Worm (Caenorhabditis elegans) whole organism, L2 larva: ENCODE results near the gene bmy-1.

ENCODE experiments used
- C34F6.9 ChIP-seq: fragments of 150-350 bp; optimal IDR thresholded peaks from 2 replicates; lab custom pipeline; 2014; ENCODE audit warnings: missing biosample characterization, missing genetic modification characterization
- F13H6.1 ChIP-seq: sonication (generic microtip); optimal IDR thresholded peaks from 2 replicates; lab custom pipeline; 2016; ENCODE audit warnings: missing genetic modification characterization, missing compliant biosample characterization
- R02D3.7 ChIP-seq: fragments of 150-350 bp; optimal IDR thresholded peaks from 2 replicates; lab custom pipeline; 2014; ENCODE audit warnings: missing biosample characterization, missing genetic modification characterization
- Y55F3AM.14 ChIP-seq: fragments of 200-800 bp; sonication (Bioruptor generic); optimal IDR thresholded peaks from 2 replicates; lab custom pipeline; 2018; ENCODE audit warnings: mild to moderate bottlenecking, missing genetic modification characterization, missing compliant biosample characterization
- ZK546.5 ChIP-seq: sonication (generic microtip); optimal IDR thresholded peaks from 2 replicates; lab custom pipeline; 2017; ENCODE audit warnings: missing biosample characterization, missing genetic modification characterization
- alr-1 ChIP-seq: fragments of 150-350 bp; optimal IDR thresholded peaks from 2 replicates; lab custom pipeline; 2014; ENCODE audit warnings: missing biosample characterization, missing genetic modification characterization
- aly-2 ChIP-seq: fragments of 150-350 bp; optimal IDR thresholded peaks from 2 replicates; lab custom pipeline; 2014; ENCODE audit warnings: missing biosample characterization, missing genetic modification characterization
- ama-1 ChIP-seq: fragments of 150-350 bp; optimal IDR thresholded peaks from 2 replicates; lab custom pipeline; 2018; ENCODE audit warnings: inconsistent platforms
- blmp-1 ChIP-seq: sonication (generic microtip); optimal IDR thresholded peaks from 2 replicates; lab custom pipeline; 2017; ENCODE audit warnings: missing genetic modification characterization, mild to moderate bottlenecking, missing compliant biosample characterization, antibody characterized with exemption, moderate library complexity; ENCODE audit not compliant: insufficient read depth
- ceh-16 ChIP-seq: fragments of 150-350 bp; optimal IDR thresholded peaks from 2 replicates; lab custom pipeline; 2014; ENCODE audit warnings: missing biosample characterization, missing genetic modification characterization
- ceh-82 ChIP-seq: fragments of 150-350 bp; optimal IDR thresholded peaks from 2 replicates; lab custom pipeline; 2014; ENCODE audit warnings: missing biosample characterization, missing genetic modification characterization
- crh-2 ChIP-seq: sonication (generic microtip); optimal IDR thresholded peaks from 2 replicates; lab custom pipeline; 2017; ENCODE audit warnings: missing biosample characterization, missing genetic modification characterization
- dmd-4 ChIP-seq: sonication (generic microtip); optimal IDR thresholded peaks from 2 replicates; lab custom pipeline; 2017; ENCODE audit warnings: missing biosample characterization, missing genetic modification characterization
- egl-27 ChIP-seq: sonication (generic microtip); optimal IDR thresholded peaks from 3 replicates; lab custom pipeline; 2017; ENCODE audit warnings: missing biosample characterization, missing genetic modification reagents, missing genetic modification characterization
- elt-1 ChIP-seq: fragments of 150-350 bp; optimal IDR thresholded peaks from 2 replicates; lab custom pipeline; 2014; ENCODE audit warnings: missing biosample characterization, missing genetic modification characterization
- elt-3 ChIP-seq: sonication (generic microtip); optimal IDR thresholded peaks from 2 replicates; lab custom pipeline; 2017; ENCODE audit warnings: missing biosample characterization, missing genetic modification characterization
- fos-1 ChIP-seq: fragments of 150-350 bp; optimal IDR thresholded peaks from 2 replicates; lab custom pipeline; 2014; ENCODE audit warnings: missing biosample characterization, missing genetic modification characterization
- gmeb-1 ChIP-seq: fragments of 150-350 bp; optimal IDR thresholded peaks from 2 replicates; lab custom pipeline; 2014; ENCODE audit warnings: missing biosample characterization, missing genetic modification characterization
- lin-11 ChIP-seq: fragments of 150-350 bp; sonication (generic microtip); optimal IDR thresholded peaks from 2 replicates; lab custom pipeline; 2014; ENCODE audit warnings: missing biosample characterization, missing genetic modification characterization, inconsistent platforms, mixed read lengths
- lin-13 ChIP-seq: fragments of 150-350 bp; optimal IDR thresholded peaks from 2 replicates; lab custom pipeline; 2014; ENCODE audit warnings: missing biosample characterization, missing genetic modification reagents, missing genetic modification characterization
- lin-39 ChIP-seq: fragments of 150-350 bp; optimal IDR thresholded peaks from 2 replicates; lab custom pipeline; 2014; ENCODE audit warnings: missing biosample characterization, missing genetic modification reagents, missing genetic modification characterization
- lsy-2 ChIP-seq, 2 experiments: fragments of 150-350 bp in 1 of 2; sonication (generic microtip) in 1 of 2; optimal IDR thresholded peaks; 2 replicates each; lab custom pipeline; 2014 to 2017; ENCODE audit warnings: missing biosample characterization in 2 of 2, missing genetic modification characterization in 2 of 2
- mab-5 ChIP-seq: fragments of 150-350 bp; optimal IDR thresholded peaks from 2 replicates; lab custom pipeline; 2014; ENCODE audit warnings: missing biosample characterization, missing genetic modification characterization
- mbf-1 ChIP-seq: sonication (generic microtip); optimal IDR thresholded peaks from 2 replicates; lab custom pipeline; 2017; ENCODE audit warnings: missing biosample characterization, missing genetic modification characterization
- mdl-1 ChIP-seq, 2 experiments: fragments of 150-350 bp in 1 of 2; sonication (generic microtip) in 1 of 2; optimal IDR thresholded peaks; 2 replicates each; lab custom pipeline; 2017; ENCODE audit warnings: missing biosample characterization in 2 of 2, missing genetic modification characterization in 2 of 2
- nhr-10 ChIP-seq: sonication (generic microtip); optimal IDR thresholded peaks from 2 replicates; lab custom pipeline; 2017; ENCODE audit warnings: missing biosample characterization, missing genetic modification characterization
- nhr-11 ChIP-seq: fragments of 150-350 bp; optimal IDR thresholded peaks from 2 replicates; lab custom pipeline; 2014; ENCODE audit warnings: missing biosample characterization, missing genetic modification characterization
- nhr-12 ChIP-seq: fragments of 150-350 bp; optimal IDR thresholded peaks from 2 replicates; lab custom pipeline; 2014; ENCODE audit warnings: missing biosample characterization, missing genetic modification characterization
- nhr-129 ChIP-seq: fragments of 150-350 bp; optimal IDR thresholded peaks from 2 replicates; lab custom pipeline; 2014; ENCODE audit warnings: missing biosample characterization, missing genetic modification characterization
- nhr-21 ChIP-seq: fragments of 150-350 bp; optimal IDR thresholded peaks from 2 replicates; lab custom pipeline; 2014; ENCODE audit warnings: missing biosample characterization, missing genetic modification characterization
- nhr-23 ChIP-seq: fragments of 150-350 bp; optimal IDR thresholded peaks from 2 replicates; lab custom pipeline; 2014; ENCODE audit warnings: missing biosample characterization, missing genetic modification reagents, missing genetic modification characterization
- nhr-237 ChIP-seq: fragments of 150-350 bp; optimal IDR thresholded peaks from 2 replicates; lab custom pipeline; 2014; ENCODE audit warnings: missing biosample characterization, missing genetic modification characterization
- nhr-25 ChIP-seq: fragments of 150-350 bp; sonication (generic microtip); optimal IDR thresholded peaks from 3 replicates; lab custom pipeline; 2014; ENCODE audit warnings: missing biosample characterization, missing genetic modification characterization
- nhr-6 ChIP-seq: fragments of 150-350 bp; optimal IDR thresholded peaks from 2 replicates; lab custom pipeline; 2014; ENCODE audit warnings: missing biosample characterization, missing genetic modification characterization
- nhr-77 ChIP-seq: fragments of 150-350 bp; optimal IDR thresholded peaks from 2 replicates; lab custom pipeline; 2014; ENCODE audit warnings: missing biosample characterization, missing genetic modification characterization
- peb-1 ChIP-seq: fragments of 150-350 bp; optimal IDR thresholded peaks from 2 replicates; lab custom pipeline; 2014; ENCODE audit warnings: missing biosample characterization, missing genetic modification characterization
- sem-4 ChIP-seq: fragments of 150-350 bp; optimal IDR thresholded peaks from 2 replicates; lab custom pipeline; 2014; ENCODE audit warnings: missing biosample characterization, missing genetic modification reagents, missing genetic modification characterization
- skn-1 ChIP-seq: sonication (generic microtip); optimal IDR thresholded peaks from 2 replicates; lab custom pipeline; 2017; ENCODE audit warnings: missing biosample characterization, missing genetic modification characterization
- sma-3 ChIP-seq: sonication (generic microtip); optimal IDR thresholded peaks from 2 replicates; lab custom pipeline; 2016; ENCODE audit warnings: missing genetic modification reagents, missing genetic modification characterization, missing compliant biosample characterization
- sma-9 ChIP-seq, 2 experiments: fragments of 150-350 bp in 1 of 2; sonication (generic microtip) in 1 of 2; optimal IDR thresholded peaks; 2 replicates each; lab custom pipeline; 2014 to 2016; ENCODE audit warnings: missing genetic modification characterization in 2 of 2, mild to moderate bottlenecking in 1 of 2, missing biosample characterization in 1 of 2, missing compliant biosample characterization in 1 of 2, missing genetic modification reagents in 1 of 2, moderate library complexity in 1 of 2
- snpc-4 ChIP-seq: fragments of 150-350 bp; optimal IDR thresholded peaks from 2 replicates; lab custom pipeline; 2014; ENCODE audit warnings: missing biosample characterization, missing genetic modification characterization
- unc-39 ChIP-seq: fragments of 150-350 bp; optimal IDR thresholded peaks from 2 replicates; lab custom pipeline; 2014; ENCODE audit warnings: missing biosample characterization, missing genetic modification characterization
- unc-55 ChIP-seq: fragments of 150-350 bp; sonication (generic microtip); optimal IDR thresholded peaks from 3 replicates; lab custom pipeline; 2014; ENCODE audit warnings: missing biosample characterization, missing genetic modification reagents, missing genetic modification characterization
- unc-62 ChIP-seq: fragments of 150-350 bp; optimal IDR thresholded peaks from 2 replicates; lab custom pipeline; 2014; ENCODE audit warnings: missing biosample characterization, missing genetic modification reagents, missing genetic modification characterization
- zag-1 ChIP-seq: fragments of 150-350 bp; optimal IDR thresholded peaks from 2 replicates; lab custom pipeline; 2014; ENCODE audit warnings: missing biosample characterization, missing genetic modification characterization
- ztf-1 ChIP-seq: fragments of 200-800 bp; sonication (Bioruptor generic); conservative IDR thresholded peaks from 2 replicates; pipeline ENCODE4 v1.3.6; 2022; ENCODE audit warnings: missing genetic modification characterization, missing compliant biosample characterization
- ztf-11 ChIP-seq: sonication (generic microtip); optimal IDR thresholded peaks from 2 replicates; lab custom pipeline; 2017; ENCODE audit warnings: missing biosample characterization, missing genetic modification characterization
- ztf-4 ChIP-seq: fragments of 150-350 bp; optimal IDR thresholded peaks from 2 replicates; lab custom pipeline; 2014; ENCODE audit warnings: missing biosample characterization, missing genetic modification characterization

Gene bmy-1

ce11 chrII:5336660-5337494, 21.6 kb upstream of the bmy-1 start:
- TF ChIP-seq sma-9 (GFP tag; optimal IDR thresholded peaks at IDR 0.05; lab: Kevin White, UChicago), result peak; percentile 75
- no peak for TF ChIP-seq sma-9 (tag; optimal IDR thresholded peaks at IDR 0.05; lab: Kevin White, UChicago)
- TF ChIP-seq lin-11 (tag; lab: Kevin White, UChicago), result peak; percentile 17
- peak; percentile 1 for TF ChIP-seq skn-1 (tag; lab: Kevin White, UChicago)
- TF ChIP-seq zag-1, result no peak
- TF ChIP-seq alr-1, result no peak
- peak; percentile 72 for TF ChIP-seq C34F6.9
- peak; percentile 56 for TF ChIP-seq egl-27 (tag; lab: Kevin White, UChicago)
- TF ChIP-seq snpc-4 (tag; lab: Kevin White, UChicago), result peak; percentile 36
- no peak for TF ChIP-seq ceh-82 (tag; lab: Kevin White, UChicago)
- TF ChIP-seq lsy-2 (tag; optimal IDR thresholded peaks at IDR 0.05; lab: Kevin White, UChicago), result peak; percentile 23 to 71
- TF ChIP-seq gmeb-1 (tag; lab: Kevin White, UChicago), result peak; percentile 62
- TF ChIP-seq unc-62 (GFP tag; lab: Kevin White, UChicago), result no peak
- no peak for TF ChIP-seq ztf-1
- TF ChIP-seq blmp-1 (tag; lab: Kevin White, UChicago), result peak; percentile 81
- peak; percentile 75 for TF ChIP-seq sma-3 (GFP tag; lab: Kevin White, UChicago)
- TF ChIP-seq ceh-16 (tag; lab: Kevin White, UChicago), result no peak
- TF ChIP-seq ZK546.5, result no peak
- peak; percentile 23 for TF ChIP-seq ztf-11
- TF ChIP-seq crh-2 (tag; lab: Kevin White, UChicago), result peak; percentile 69
- TF ChIP-seq aly-2 (tag; lab: Kevin White, UChicago), result no peak
- TF ChIP-seq elt-1 (tag; lab: Kevin White, UChicago), result no peak
- no peak for TF ChIP-seq nhr-12
- TF ChIP-seq dmd-4 (tag; lab: Kevin White, UChicago), result no peak
- TF ChIP-seq mab-5, result no peak
- TF ChIP-seq lin-39 (tag; lab: Kevin White, UChicago), result no peak
- TF ChIP-seq mdl-1 (tag; optimal IDR thresholded peaks at IDR 0.05; lab: Kevin White, UChicago), result peak in 1 of 2 experiments; percentile 42
- peak; percentile 66 for TF ChIP-seq nhr-21 (tag; lab: Kevin White, UChicago)
- peak; percentile 81 for TF ChIP-seq ztf-4
- TF ChIP-seq R02D3.7 (tag; lab: Kevin White, UChicago), result no peak
- TF ChIP-seq fos-1 (tag; lab: Kevin White, UChicago), result peak; percentile 100
- TF ChIP-seq unc-39 (tag; lab: Kevin White, UChicago), result no peak
- TF ChIP-seq nhr-23 (tag; lab: Kevin White, UChicago), result no peak
- TF ChIP-seq elt-3 (tag; lab: Kevin White, UChicago), result no peak
- TF ChIP-seq nhr-11 (tag; lab: Kevin White, UChicago), result no peak
- peak; percentile 69 for TF ChIP-seq unc-55 (GFP tag; lab: Kevin White, UChicago)
- TF ChIP-seq nhr-10 (tag; lab: Kevin White, UChicago), result no peak
- peak; percentile 92 for TF ChIP-seq F13H6.1 (tag; lab: Kevin White, UChicago)
- no peak for TF ChIP-seq nhr-237
- no peak for TF ChIP-seq peb-1 (tag; lab: Kevin White, UChicago)
- no peak for TF ChIP-seq nhr-77
- peak; percentile 64 for TF ChIP-seq sem-4 (tag; lab: Kevin White, UChicago)
- TF ChIP-seq ama-1, result peak; percentile 22
- peak; percentile 32 for TF ChIP-seq Y55F3AM.14 (GFP tag; lab: Kevin White, UChicago)
- TF ChIP-seq lin-13, result peak; percentile 10
- TF ChIP-seq nhr-25 (tag; lab: Kevin White, UChicago), result peak; percentile 80
- TF ChIP-seq nhr-129, result peak; percentile 87
- peak; percentile 52 for TF ChIP-seq nhr-6 (tag; lab: Kevin White, UChicago)
- no peak for TF ChIP-seq mbf-1 (tag; lab: Kevin White, UChicago)
- TF ChIP-seq, all 48 proteins: peak for 25
